Worm (Caenorhabditis elegans) whole organism, L4/young adult: ENCODE data around the gene C11D2.7.

Experiments used
- W03F9.2 ChIP-seq: fragments of 150-350 bp; optimal IDR thresholded peaks from 2 replicates; lab custom pipeline; 2014; ENCODE audit warnings: missing biosample characterization, missing genetic modification characterization
- dao-5 ChIP-seq: sonication (generic microtip); optimal IDR thresholded peaks from 2 replicates; lab custom pipeline; 2016; ENCODE audit warnings: missing genotype, missing genetic modification characterization, moderate library complexity, missing compliant biosample characterization
- him-1 ChIP-seq: sonication (generic microtip); optimal IDR thresholded peaks from 2 replicates; lab custom pipeline; 2016; ENCODE audit warnings: missing genotype, missing genetic modification reagents, missing genetic modification characterization, missing compliant biosample characterization

Gene C11D2.7

ce11 chrIV:6135592-6135991 lies 19.6 kb downstream of the C11D2.7 start:
- TF ChIP-seq W03F9.2 (tag; lab: Kevin White, UChicago) (no peak), him-1 (tag; lab: Kevin White, UChicago) (no peak), dao-5 (no peak)

ce11 chrIV:6134639-6135038 lies 20.6 kb downstream of the C11D2.7 start:
- TF ChIP-seq him-1 (tag; lab: Kevin White, UChicago) (no peak), dao-5 (no peak), W03F9.2 (tag; lab: Kevin White, UChicago) (no peak)

DNA sequence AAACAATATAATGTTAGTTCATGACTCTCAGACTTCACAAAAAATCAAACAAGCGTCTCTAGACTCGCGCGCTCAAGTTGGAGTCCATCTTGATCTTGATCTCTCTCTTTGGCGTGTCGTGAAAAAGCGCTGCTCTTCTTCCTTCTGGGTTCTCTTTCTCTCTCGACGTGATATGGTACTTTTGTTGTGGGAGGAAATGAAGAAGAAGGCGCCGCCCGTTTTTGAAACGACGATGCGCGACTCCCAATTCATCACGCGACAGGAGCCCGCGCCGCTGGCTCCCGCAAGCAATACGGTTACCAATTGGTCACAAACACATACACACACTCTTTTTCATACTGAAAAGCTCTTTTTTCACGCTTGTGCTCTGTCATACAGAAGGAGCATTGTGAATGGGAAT lies 24.8 kb downstream of the C11D2.7 start:
- TF ChIP-seq him-1 (tag; lab: Kevin White, UChicago) (no peak), W03F9.2 (tag; lab: Kevin White, UChicago) (no peak), dao-5 (no peak)

DNA sequence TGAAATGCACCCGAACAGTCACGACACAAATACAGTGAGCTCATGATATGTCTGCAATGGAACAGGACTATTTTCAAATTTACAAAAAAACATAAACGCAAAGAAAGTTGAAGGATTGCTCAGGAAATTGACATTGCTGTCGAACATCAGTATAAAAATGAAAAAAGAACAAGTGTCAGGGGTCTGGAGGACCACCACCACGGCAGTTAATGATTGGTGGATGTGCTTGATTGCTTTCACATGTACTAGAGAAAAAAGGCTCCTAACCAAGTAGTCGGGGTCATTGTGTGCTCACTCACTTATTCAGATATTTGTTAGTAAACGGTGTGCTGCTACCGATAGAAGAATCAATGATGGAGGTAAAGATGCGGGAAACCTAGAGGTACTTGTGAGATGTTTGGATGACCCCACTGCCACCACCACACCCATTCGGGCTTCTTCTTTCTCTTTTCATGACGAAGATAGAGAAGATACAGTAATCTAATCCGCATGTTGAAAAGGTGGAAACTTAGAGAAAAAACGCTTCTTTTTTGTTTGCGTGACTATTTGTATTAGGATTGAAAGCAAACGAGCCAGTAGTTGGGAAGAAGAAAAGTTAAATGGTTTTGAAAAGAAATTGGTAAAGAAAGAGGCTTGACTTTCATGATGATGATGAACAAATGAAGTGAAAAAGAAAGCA lies 27.8 kb downstream of the C11D2.7 start, which contains the start of gene M03D4.4:
Gene M03D4.4, minus strand, starts transcription at position 51 of the 679 bp plus-strand sequence.
- TF ChIP-seq him-1 (tag; lab: Kevin White, UChicago) = no peak
- no peak for TF ChIP-seq dao-5
- TF ChIP-seq W03F9.2 (tag; lab: Kevin White, UChicago) = no peak

DNA sequence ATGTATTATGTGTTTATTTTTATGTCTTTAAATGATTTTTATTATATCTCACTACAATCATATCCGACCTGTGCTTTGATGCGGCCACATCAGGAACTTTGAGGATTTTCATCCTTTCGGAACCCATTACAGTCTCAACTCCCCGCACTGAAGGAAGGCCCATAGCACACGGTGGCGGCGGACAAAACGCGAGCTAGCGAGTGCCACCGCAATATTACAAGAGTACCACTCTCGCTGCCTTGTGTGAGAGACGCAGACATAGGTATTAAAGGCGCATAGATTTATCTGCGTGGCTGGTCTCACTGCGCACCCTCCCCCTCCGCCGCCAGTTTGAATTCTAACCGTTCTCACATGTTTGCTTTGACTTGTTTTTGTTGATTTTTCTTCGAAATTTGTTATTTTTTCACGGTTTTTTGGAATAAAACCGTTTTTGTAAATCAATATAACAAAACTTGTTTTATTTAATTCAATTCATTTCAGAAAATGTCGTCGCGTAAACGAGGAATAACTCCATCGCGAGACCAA lies 37.4 kb downstream of the C11D2.7 start, which contains the start of gene zen-4:
Gene zen-4, plus strand, starts transcription at position 475 of the 525 bp plus-strand sequence.
- TF ChIP-seq him-1 (tag; lab: Kevin White, UChicago) = no peak
- TF ChIP-seq dao-5 = no peak
- TF ChIP-seq W03F9.2 (tag; lab: Kevin White, UChicago) = peak; percentile 59

- TF ChIP-seq W03F9.2 (tag; lab: Kevin White, UChicago) (no peak), dao-5 (no peak), him-1 (tag; lab: Kevin White, UChicago) (no peak)
Observed at ce11 chrIV:6112291-6112690, 42.9 kb downstream of the C11D2.7 start, which contains the start of gene M03D4.3. Gene M03D4.3, minus strand, starts transcription at chrIV:6112391.

- TF ChIP-seq dao-5 (no peak), W03F9.2 (tag; lab: Kevin White, UChicago) (no peak), him-1 (tag; lab: Kevin White, UChicago) (no peak)
Observed at ce11 chrIV:6108665-6109064, 46.5 kb downstream of the C11D2.7 start.
